Fruit fly (Drosophila melanogaster): ENCODE results near the gene Tsp3A.

Tsp3A gene

DNA sequence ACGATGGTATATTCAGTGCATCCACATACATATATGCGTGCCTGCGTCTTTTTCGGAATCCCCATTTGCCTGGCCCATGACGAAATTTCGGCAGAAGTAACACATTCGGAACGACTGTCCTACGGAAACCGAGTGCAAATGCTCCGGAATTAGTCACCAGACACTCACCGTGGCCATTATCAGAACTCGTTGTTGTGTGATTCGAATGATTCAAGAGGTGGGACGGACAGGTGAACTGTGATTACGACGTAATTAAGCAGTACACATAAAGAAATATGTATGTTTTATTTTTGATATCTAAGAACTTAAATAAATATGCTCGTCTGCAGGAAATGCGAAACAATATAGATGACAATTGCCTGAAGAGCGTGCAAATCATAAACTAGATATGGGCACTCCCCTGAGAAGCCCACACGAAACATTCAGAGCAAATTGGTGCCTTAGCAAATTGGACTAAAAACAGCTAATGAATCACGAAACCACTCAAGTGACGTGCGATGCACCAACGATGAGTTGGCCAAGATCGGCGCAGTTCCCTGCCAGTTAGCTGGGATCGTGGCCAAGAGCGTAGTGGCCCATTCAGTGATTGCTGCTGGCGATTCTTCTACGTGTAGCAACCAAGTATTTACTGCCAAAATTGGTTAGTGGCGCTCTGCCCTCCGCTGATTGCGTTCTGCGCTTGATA lies 28.1 kb downstream of the Tsp3A start (continued):
- TF ChIP-seq kay (GFP tag; optimal IDR thresholded peaks at IDR 0.05) (no peak), CG3726 (GFP tag; IDR thresholded peaks at IDR 0.05) (no peak), CHES-1-like (GFP tag; optimal IDR thresholded peaks at IDR 0.05) (peak; percentile 23), CG9437 (GFP tag; optimal IDR thresholded peaks at IDR 0.05) (peak; percentile 31), CG9215 (GFP tag; IDR thresholded peaks at IDR 0.05) (0 out of 2 replicates have a peak, but pooled peaks have one; percentile 38), pfk (GFP tag; optimal IDR thresholded peaks at IDR 0.05) (no peak), h (optimal IDR thresholded peaks at IDR 0.05) (no peak), CG6765 (GFP tag; optimal IDR thresholded peaks at IDR 0.05) (peak; percentile 6), Vsx1 (GFP tag; optimal IDR thresholded peaks at IDR 0.05) (peak; percentile 7), sr (GFP tag; IDR thresholded peaks at IDR 0.05) (no peak), CG31441 (GFP tag; IDR thresholded peaks at IDR 0.05) (no peak), lilli (GFP tag; optimal IDR thresholded peaks at IDR 0.05) (peak; percentile 30), CG34376 (GFP tag; optimal IDR thresholded peaks at IDR 0.05) (peak; percentile 23), YL-1 (GFP tag; optimal IDR thresholded peaks at IDR 0.05) (no peak), CG7987 (GFP tag; optimal IDR thresholded peaks at IDR 0.05) (no peak), CG18619 (GFP tag; optimal IDR thresholded peaks at IDR 0.05) (peak; percentile 58), CG2712 (tag; optimal IDR thresholded peaks at IDR 0.05) (peak; percentile 14), CG17385 (GFP tag; optimal IDR thresholded peaks at IDR 0.05) (peak; percentile 33), CG16779 (GFP tag; IDR thresholded peaks at IDR 0.05) (no peak), Fer3 (tag; optimal IDR thresholded peaks at IDR 0.05) (peak; percentile 8), ap (GFP tag; IDR thresholded peaks at IDR 0.05) (no peak), HHEX (GFP tag; optimal IDR thresholded peaks at IDR 0.05) (peak; percentile 45), Hey (tag; optimal IDR thresholded peaks at IDR 0.05) (no peak), ranshi (GFP tag; IDR thresholded peaks at IDR 0.05) (peak; percentile 32; the same call in 1 of the 2 replicates), nerfin-2 (GFP tag; IDR thresholded peaks at IDR 0.05; ENCODE audit: partially characterized antibody) (no peak), Doc3 (GFP tag; IDR thresholded peaks at IDR 0.05; ENCODE audit: partially characterized antibody) (no peak), Xbp1 (GFP tag; optimal IDR thresholded peaks at IDR 0.05) (no peak), Atf3 (GFP tag; optimal IDR thresholded peaks at IDR 0.05) (no peak), Aef1 (GFP tag; IDR thresholded peaks at IDR 0.05) (no peak), CG12659 (GFP tag; optimal IDR thresholded peaks at IDR 0.05) (peak; percentile 54), CG15011 (GFP tag; optimal IDR thresholded peaks at IDR 0.05) (peak; percentile 16), CG4854 (GFP tag; optimal IDR thresholded peaks at IDR 0.05) (no peak), NfI (GFP tag; optimal IDR thresholded peaks at IDR 0.05) (peak; percentile 35), dpn (GFP tag; optimal IDR thresholded peaks at IDR 0.05) (peak; percentile 9 to 37), CG12236 (GFP tag; optimal IDR thresholded peaks at IDR 0.05) (no peak), CG10209 (GFP tag; optimal IDR thresholded peaks at IDR 0.05) (peak; percentile 45), mam (GFP tag; optimal IDR thresholded peaks at IDR 0.05) (no peak)

DNA sequence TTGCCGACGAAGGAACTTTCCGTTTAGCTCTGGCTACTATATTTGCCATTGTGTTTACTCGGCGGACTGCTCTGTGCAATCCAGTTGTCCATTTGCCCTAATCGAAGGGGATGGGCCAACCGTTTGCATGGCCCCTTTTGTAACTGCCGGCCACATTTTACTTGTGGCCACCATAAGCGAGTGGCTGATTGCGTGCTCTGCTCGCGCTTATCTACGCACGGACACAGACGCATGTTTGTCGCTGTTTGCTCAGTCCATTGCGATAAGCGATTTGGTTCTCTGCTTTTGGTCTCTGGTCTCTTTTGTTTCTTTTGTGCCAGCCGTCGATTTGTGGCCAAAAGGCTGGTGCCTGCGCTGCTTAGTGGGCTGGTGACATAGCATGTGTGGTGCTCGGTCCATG lies 28.9 kb downstream of the Tsp3A start:
- TF ChIP-seq cg (GFP tag; optimal IDR thresholded peaks at IDR 0.05) (peak; percentile 4), CG10543 (GFP tag; optimal IDR thresholded peaks at IDR 0.05) (peak; percentile 57), CG15479 (GFP tag; optimal IDR thresholded peaks at IDR 0.05) (peak; percentile 74), Pdp1 (GFP tag; optimal IDR thresholded peaks at IDR 0.05) (peak in 1 of 2 experiments; percentile 40), Hey (tag; optimal IDR thresholded peaks at IDR 0.05) (peak; percentile 85), ci (GFP tag; IDR thresholded peaks at IDR 0.05) (0 out of 3 replicates have a peak, but pooled peaks have one; percentile 24), Med (GFP tag) (peak; percentile 79), tup (GFP tag; optimal IDR thresholded peaks at IDR 0.05) (no peak), CG11456 (GFP tag; IDR thresholded peaks at IDR 0.05) (no peak), cwo (GFP tag; optimal IDR thresholded peaks at IDR 0.05) (peak; percentile 39), oc (tag; optimal IDR thresholded peaks at IDR 0.05) (no peak), Meics (GFP tag; optimal IDR thresholded peaks at IDR 0.05) (no peak), tgo (GFP tag; IDR thresholded peaks at IDR 0.05) (no peak), grn (GFP tag; optimal IDR thresholded peaks at IDR 0.05) (peak; percentile 54), exex (tag; optimal IDR thresholded peaks at IDR 0.05) (peak; percentile 37)
